Fruit fly (Drosophila melanogaster): ENCODE data around the gene CG1677.

DNA sequence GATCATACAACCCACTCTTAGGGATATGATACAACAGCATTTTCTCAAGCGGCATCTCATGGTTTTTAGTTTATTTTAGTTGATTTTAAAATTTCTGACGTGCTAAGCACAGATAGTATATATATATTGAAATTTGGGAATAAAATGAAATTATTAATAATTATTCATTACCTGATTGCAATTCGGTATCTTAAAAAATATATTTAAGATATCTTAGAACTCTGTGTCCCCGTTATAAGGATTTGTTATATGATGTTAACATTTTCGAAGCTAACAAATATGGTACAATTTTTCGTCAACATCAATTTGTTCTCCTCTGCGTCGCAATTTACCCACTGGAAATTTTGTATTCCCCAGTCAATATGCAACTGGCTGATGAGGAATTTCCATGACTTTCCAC lies 47.6 kb upstream of the CG1677 start, which contains the start of gene CG43198:
- TF ChIP-seq cic (GFP tag; optimal IDR thresholded peaks at IDR 0.05) (no peak), Clk (GFP tag; optimal IDR thresholded peaks at IDR 0.05) (no peak), kay (GFP tag; ENCODE audit: borderline replicate concordance) (no peak), pad (GFP tag; optimal IDR thresholded peaks at IDR 0.05) (no peak), bab1 (GFP tag; optimal IDR thresholded peaks at IDR 0.05) (no peak), cnc (optimal IDR thresholded peaks at IDR 0.05) (no peak), Hr96 (GFP tag; optimal IDR thresholded peaks at IDR 0.05) (no peak), CG11617 (GFP tag; optimal IDR thresholded peaks at IDR 0.05) (no peak), CG7045 (GFP tag; optimal IDR thresholded peaks at IDR 0.05) (no peak), CG14711 (tag; optimal IDR thresholded peaks at IDR 0.05) (no peak)
